Worm (Caenorhabditis elegans) whole organism, L3 larva: Measurements from ENCODE around the gene arrd-8.
A peak's percentile ranks its signal among the peaks of the same experiment; 100 is the strongest.

Experiments used
- ceh-16 ChIP-seq: sonication (generic microtip); optimal IDR thresholded peaks from 2 replicates; lab custom pipeline; 2017; ENCODE audit warnings: missing biosample characterization, missing genetic modification characterization
- elt-2 ChIP-seq: sonication (generic microtip); optimal IDR thresholded peaks from 2 replicates; lab custom pipeline; 2016; ENCODE audit warnings: missing genetic modification reagents, mild to moderate bottlenecking, missing genetic modification characterization, missing compliant biosample characterization
- nfya-1 ChIP-seq: sonication (generic microtip); optimal IDR thresholded peaks from 2 replicates; lab custom pipeline; 2017; ENCODE audit warnings: missing genetic modification characterization, mild to moderate bottlenecking, missing compliant biosample characterization, antibody characterized with exemption, moderate library complexity; ENCODE audit not compliant: insufficient read depth
- nhr-43 ChIP-seq: sonication (generic microtip); optimal IDR thresholded peaks from 2 replicates; lab custom pipeline; 2016; ENCODE audit warnings: mild to moderate bottlenecking, missing genetic modification characterization, missing compliant biosample characterization; ENCODE audit not compliant: poor library complexity, severe bottlenecking
- nhr-76 ChIP-seq: fragments of 150-350 bp; sonication (generic microtip); optimal IDR thresholded peaks from 5 replicates; lab custom pipeline; 2014; ENCODE audit warnings: missing biosample characterization, missing genetic modification characterization
- ztf-11 ChIP-seq: fragments of 150-350 bp; optimal IDR thresholded peaks from 2 replicates; lab custom pipeline; 2014; ENCODE audit warnings: missing biosample characterization, missing genetic modification characterization

DNA sequence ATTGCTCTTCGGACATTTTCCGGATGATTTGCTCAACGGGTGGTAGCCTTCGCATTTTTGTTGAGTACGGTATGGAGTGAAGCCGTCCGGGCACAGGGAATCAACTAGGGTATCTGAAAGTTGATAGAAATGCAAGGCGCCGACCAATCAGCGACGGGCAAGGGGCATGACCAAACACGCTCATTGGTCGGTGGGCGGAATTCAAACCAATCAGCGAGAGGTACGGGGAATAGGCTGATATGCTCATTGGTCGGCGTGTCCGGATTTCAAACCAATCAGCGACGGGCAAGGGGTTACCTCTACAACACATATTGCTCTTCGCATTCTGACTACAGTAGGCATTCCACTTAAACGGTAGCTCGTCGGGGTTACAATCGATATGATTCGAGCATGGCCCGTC lies 44.0 kb downstream of the arrd-8 start:
- TF ChIP-seq nfya-1 (tag; lab: Kevin White, UChicago) (peak; percentile 88), nhr-43 (tag; lab: Kevin White, UChicago) (no peak), nhr-76 (no peak), elt-2 (tag; lab: Kevin White, UChicago) (no peak), ceh-16 (no peak), ztf-11 (tag; lab: Kevin White, UChicago) (no peak)
